Worm (Caenorhabditis elegans): ENCODE results near the gene K07F5.15.

Gene K07F5.15

ce11 chrIV:9913064-9913463 lies 48.2 kb downstream of the K07F5.15 start:
- TF ChIP-seq egl-27 (tag; optimal IDR thresholded peaks at IDR 0.05) = no peak
- TF ChIP-seq hlh-11 (tag; optimal IDR thresholded peaks at IDR 0.05) = peak; percentile 58
- peak; percentile 21 for TF ChIP-seq aha-1 (tag)
- 0 out of 2 replicates have a peak, but pooled peaks have one; percentile 35 for TF ChIP-seq T26A8.4 (GFP tag; IDR thresholded peaks at IDR 0.05)
- TF ChIP-seq ceh-20 (GFP tag; IDR thresholded peaks at IDR 0.05) = no peak
- peak in 1 of 2 experiments; percentile 12 for TF ChIP-seq mdl-1 (tag; optimal IDR thresholded peaks at IDR 0.05)
- peak; percentile 36 for TF ChIP-seq spr-1 (tag; optimal IDR thresholded peaks at IDR 0.05)
- peak; percentile 54 for TF ChIP-seq mxl-3 (GFP tag; optimal IDR thresholded peaks at IDR 0.05)
- no peak for TF ChIP-seq set-16 (GFP tag; IDR thresholded peaks at IDR 0.05)
- TF ChIP-seq nhr-48 (tag; optimal IDR thresholded peaks at IDR 0.05) = peak; percentile 19
- TF ChIP-seq nhr-6 (tag; optimal IDR thresholded peaks at IDR 0.05) = no peak
- no peak for TF ChIP-seq aly-2 (tag; optimal IDR thresholded peaks at IDR 0.05)
- TF ChIP-seq vab-7 (GFP tag; IDR thresholded peaks at IDR 0.05) = no peak
- TF ChIP-seq ztf-11 (tag; optimal IDR thresholded peaks at IDR 0.05) = no peak
- TF ChIP-seq ces-1 (GFP tag; optimal IDR thresholded peaks at IDR 0.05) = no peak

- TF ChIP-seq set-16 (GFP tag; IDR thresholded peaks at IDR 0.05) (peak; percentile 66; the same call in 1 of the 2 replicates), lir-3 (tag; optimal IDR thresholded peaks at IDR 0.05) (no peak), unc-62 (GFP tag; optimal IDR thresholded peaks at IDR 0.05 in 1 of 2) (peak in 1 of 2 experiments; percentile 46), unc-62 (tag; optimal IDR thresholded peaks at IDR 0.05) (no peak), gei-8 (GFP tag; optimal IDR thresholded peaks at IDR 0.05) (no peak), zfp-2 (tag; optimal IDR thresholded peaks at IDR 0.05) (no peak), pqm-1 (tag; optimal IDR thresholded peaks at IDR 0.05) (no peak), egl-27 (tag; optimal IDR thresholded peaks at IDR 0.05) (no peak), mxl-3 (GFP tag; optimal IDR thresholded peaks at IDR 0.05) (no peak), egl-43 (GFP tag; IDR thresholded peaks at IDR 0.05) (0 out of 2 replicates have a peak, but pooled peaks have one; percentile 10), Y5F2A.4 (GFP tag; optimal IDR thresholded peaks at IDR 0.05) (no peak), ceh-62 (tag; optimal IDR thresholded peaks at IDR 0.05) (no peak), ceh-28 (tag; optimal IDR thresholded peaks at IDR 0.05) (no peak), hlh-11 (tag; optimal IDR thresholded peaks at IDR 0.05) (peak; percentile 18), vab-7 (GFP tag; IDR thresholded peaks at IDR 0.05) (no peak), nhr-76 (tag; optimal IDR thresholded peaks at IDR 0.05) (no peak), ces-1 (GFP tag; optimal IDR thresholded peaks at IDR 0.05) (no peak), R02D3.7 (tag; optimal IDR thresholded peaks at IDR 0.05) (no peak), zag-1 (tag; optimal IDR thresholded peaks at IDR 0.05) (no peak), lin-13 (GFP tag; optimal IDR thresholded peaks at IDR 0.05) (no peak), Y75B8A.6 (GFP tag; IDR thresholded peaks at IDR 0.05) (no peak), lin-1 (GFP tag; IDR thresholded peaks at IDR 0.05) (no peak), T26A8.4 (GFP tag; IDR thresholded peaks at IDR 0.05) (no peak; the same call in 1 of the 2 replicates), nhr-111 (GFP tag; optimal IDR thresholded peaks at IDR 0.05) (no peak), ceh-82 (tag; optimal IDR thresholded peaks at IDR 0.05) (no peak), madf-9 (GFP tag; conservative IDR thresholded peaks at IDR 0.05) (no peak), snpc-1.2 (GFP tag; IDR thresholded peaks at IDR 0.05) (no peak), mes-2 (tag; optimal IDR thresholded peaks at IDR 0.05; ENCODE audit: poor library complexity, severe bottlenecking) (no peak), F26F4.8 (GFP tag; conservative IDR thresholded peaks at IDR 0.05) (no peak), aha-1 (tag) (peak; percentile 40), ceh-20 (GFP tag; IDR thresholded peaks at IDR 0.05) (no peak), F44E2.7 (GFP tag; IDR thresholded peaks at IDR 0.05) (no peak), rbr-2 (tag; optimal IDR thresholded peaks at IDR 0.05) (no peak), unc-39 (tag; optimal IDR thresholded peaks at IDR 0.05) (no peak), nhr-77 (tag; optimal IDR thresholded peaks at IDR 0.05) (no peak), hmg-1.1 (GFP tag; IDR thresholded peaks at IDR 0.05) (no peak), nhr-6 (tag; optimal IDR thresholded peaks at IDR 0.05) (no peak), lim-7 (GFP tag; IDR thresholded peaks at IDR 0.05) (no peak)
These were observed 50.2 kb downstream of the K07F5.15 start for ce11 chrIV:9915128-9915527.
